Fruit fly (Drosophila melanogaster) whole organism, embryonic: Measurements from ENCODE around the gene scaf6.

Source experiments
- Blimp-1 ChIP-seq: fragments of 200-800 bp; sonication (Bioruptor generic); optimal IDR thresholded peaks from 3 replicates; lab custom pipeline; 2018; ENCODE audit warnings: missing biosample characterization, missing genetic modification characterization, mild to moderate bottlenecking, moderate library complexity, missing genetic modification reagents
- CG10321 ChIP-seq: fragments of 200-800 bp; sonication (Bioruptor generic); IDR thresholded peaks from 2 replicates; pipeline ENCODE4 v1.3.6; 2022; ENCODE audit warnings: missing biosample characterization, missing genetic modification characterization
- CG10979 ChIP-seq: fragments of 200-800 bp; sonication (Bioruptor generic); optimal IDR thresholded peaks from 2 replicates; lab custom pipeline; 2018; ENCODE audit warnings: missing biosample characterization, mild to moderate bottlenecking, missing genetic modification characterization, moderate library complexity
- CG12769 ChIP-seq: fragments of 200-800 bp; sonication (Bioruptor generic); optimal IDR thresholded peaks from 2 replicates; lab custom pipeline; 2019; ENCODE audit warnings: missing biosample characterization, mild to moderate bottlenecking, missing genetic modification characterization, moderate library complexity
- CG15073 ChIP-seq: fragments of 200-800 bp; sonication (Bioruptor generic); optimal IDR thresholded peaks from 2 replicates; lab custom pipeline; 2016; ENCODE audit warnings: missing biosample characterization, missing genetic modification characterization
- CG16779 ChIP-seq: fragments of 200-800 bp; sonication (Bioruptor generic); IDR thresholded peaks from 2 replicates; pipeline ENCODE4 v1.3.6; 2022; ENCODE audit warnings: missing biosample characterization, missing genetic modification characterization
- CG17802 ChIP-seq: fragments of 200-800 bp; sonication (Bioruptor generic); optimal IDR thresholded peaks from 2 replicates; lab custom pipeline; 2018; ENCODE audit warnings: missing biosample characterization, mild to moderate bottlenecking, missing genetic modification characterization, moderate library complexity
- CG18011 ChIP-seq: fragments of 200-800 bp; sonication (Bioruptor generic); optimal IDR thresholded peaks from 2 replicates; lab custom pipeline; 2017; ENCODE audit warnings: missing biosample characterization, missing genetic modification characterization, mild to moderate bottlenecking, moderate library complexity, missing genotype
- CG2202 ChIP-seq: fragments of 200-800 bp; sonication (Bioruptor generic); optimal IDR thresholded peaks from 2 replicates; lab custom pipeline; 2018; ENCODE audit warnings: missing biosample characterization, mild to moderate bottlenecking, missing genetic modification characterization
- CG2875 ChIP-seq: fragments of 200-800 bp; sonication (Bioruptor generic); optimal IDR thresholded peaks from 2 replicates; lab custom pipeline; 2017; ENCODE audit warnings: missing biosample characterization, mild to moderate bottlenecking, missing genetic modification characterization, missing genetic modification reagents
- CG31224 ChIP-seq: fragments of 200-800 bp; sonication (Bioruptor generic); IDR thresholded peaks from 2 replicates; pipeline ENCODE4 v1.3.6; 2022; ENCODE audit warnings: missing biosample characterization, missing genetic modification characterization
- CG33557 ChIP-seq: fragments of 200-800 bp; sonication (Bioruptor generic); optimal IDR thresholded peaks from 2 replicates; lab custom pipeline; 2019; ENCODE audit warnings: missing biosample characterization, mild to moderate bottlenecking, missing genetic modification characterization, moderate library complexity
- CG3407 ChIP-seq: fragments of 200-800 bp; sonication (Bioruptor generic); optimal IDR thresholded peaks from 2 replicates; lab custom pipeline; 2018; ENCODE audit warnings: missing biosample characterization, mild to moderate bottlenecking, missing genetic modification characterization
- CG3838 ChIP-seq: fragments of 200-800 bp; sonication (Bioruptor generic); optimal IDR thresholded peaks from 3 replicates; lab custom pipeline; 2016; ENCODE audit warnings: missing biosample characterization, missing genetic modification characterization
- CG43689 ChIP-seq: fragments of 200-800 bp; sonication (Bioruptor generic); IDR thresholded peaks from 2 replicates; pipeline ENCODE4 v1.3.6; 2022; ENCODE audit warnings: missing biosample characterization, missing genetic modification characterization
- CG4730 ChIP-seq: fragments of 200-800 bp; sonication (Bioruptor generic); IDR thresholded peaks from 2 replicates; pipeline ENCODE4 v1.3.6; 2022; ENCODE audit warnings: missing biosample characterization, missing genetic modification characterization
- CG5245 ChIP-seq: fragments of 200-800 bp; sonication (Bioruptor generic); optimal IDR thresholded peaks from 3 replicates; lab custom pipeline; 2016; ENCODE audit warnings: missing biosample characterization, missing genetic modification characterization
- CG6683 ChIP-seq: fragments of 200-800 bp; sonication (Bioruptor generic); optimal IDR thresholded peaks from 2 replicates; lab custom pipeline; 2017; ENCODE audit warnings: missing biosample characterization, mild to moderate bottlenecking, missing genetic modification characterization, missing genetic modification reagents
- CG6765 ChIP-seq: fragments of 200-800 bp; sonication (Bioruptor generic); optimal IDR thresholded peaks from 3 replicates; lab custom pipeline; 2017; ENCODE audit warnings: missing biosample characterization, mild to moderate bottlenecking, missing genetic modification characterization
- CG6813 ChIP-seq: fragments of 200-800 bp; sonication (Bioruptor generic); optimal IDR thresholded peaks from 2 replicates; lab custom pipeline; 2017; ENCODE audit warnings: missing biosample characterization, missing genetic modification characterization, mild to moderate bottlenecking, moderate library complexity, missing genetic modification reagents
- CoRest ChIP-seq: fragments of 200-800 bp; sonication (Bioruptor generic); optimal IDR thresholded peaks from 3 replicates; lab custom pipeline; 2018; ENCODE audit warnings: missing biosample characterization, mild to moderate bottlenecking, missing genetic modification characterization, moderate library complexity
- Dp ChIP-seq: fragments of 200-800 bp; sonication (Bioruptor generic); optimal IDR thresholded peaks from 2 replicates; lab custom pipeline; 2018; ENCODE audit warnings: missing biosample characterization, mild to moderate bottlenecking, missing genetic modification characterization, moderate library complexity
- Hand ChIP-seq: fragments of 200-800 bp; sonication (Bioruptor generic); optimal IDR thresholded peaks from 2 replicates; lab custom pipeline; 2017; ENCODE audit warnings: mild to moderate bottlenecking, missing biosample characterization, missing genetic modification reagents, missing genetic modification characterization
- Hmx ChIP-seq: fragments of 200-800 bp; sonication (Bioruptor generic); optimal IDR thresholded peaks from 2 replicates; lab custom pipeline; 2016; ENCODE audit warnings: missing biosample characterization, missing genetic modification characterization
- Jarid2 ChIP-seq: fragments of 200-800 bp; sonication (Bioruptor generic); optimal IDR thresholded peaks from 3 replicates; lab custom pipeline; 2017; ENCODE audit warnings: mild to moderate bottlenecking, missing biosample characterization, missing genetic modification reagents, missing genetic modification characterization
- Meics ChIP-seq: fragments of 200-800 bp; sonication (Bioruptor generic); optimal IDR thresholded peaks from 2 replicates; lab custom pipeline; 2017; ENCODE audit warnings: missing biosample characterization, mild to moderate bottlenecking, missing genetic modification characterization
- Myb ChIP-seq: fragments of 200-800 bp; sonication (Bioruptor generic); optimal IDR thresholded peaks from 2 replicates; lab custom pipeline; 2016; ENCODE audit warnings: missing biosample characterization, missing genetic modification characterization
- NfI ChIP-seq: fragments of 200-800 bp; sonication (Bioruptor generic); optimal IDR thresholded peaks from 3 replicates; lab custom pipeline; 2018; ENCODE audit warnings: missing biosample characterization, mild to moderate bottlenecking, missing genetic modification characterization, moderate library complexity
- Sox102F ChIP-seq: fragments of 200-800 bp; sonication (Bioruptor generic); optimal IDR thresholded peaks from 2 replicates; lab custom pipeline; 2018; ENCODE audit warnings: missing biosample characterization, mild to moderate bottlenecking, missing genetic modification characterization, moderate library complexity
- aop ChIP-seq: fragments of 200-800 bp; sonication (Bioruptor generic); IDR thresholded peaks from 2 replicates; pipeline ENCODE4 v1.3.6; 2022; ENCODE audit warnings: missing biosample characterization, missing genetic modification characterization
- bsh ChIP-seq, 2 experiments: fragments of 200-800 bp; sonication (Bioruptor generic); optimal IDR thresholded peaks; 2 replicates each; lab custom pipeline; 2017 to 2018; ENCODE audit warnings: mild to moderate bottlenecking in 2 of 2, missing biosample characterization in 2 of 2, missing genetic modification characterization in 2 of 2, moderate library complexity in 1 of 2
- chif ChIP-seq, 2 experiments: fragments of 200-800 bp; sonication (Bioruptor generic); optimal IDR thresholded peaks; 3 replicates each; lab custom pipeline; 2016; ENCODE audit warnings: missing biosample characterization in 2 of 2, missing genetic modification characterization in 2 of 2
- chinmo ChIP-seq: fragments of 200-800 bp; sonication (Bioruptor generic); IDR thresholded peaks from 4 replicates; pipeline ENCODE4 v1.3.6; 2022; ENCODE audit warnings: missing biosample characterization, missing genetic modification characterization; ENCODE audit not compliant: partially characterized antibody
- croc ChIP-seq: fragments of 200-800 bp; sonication (Bioruptor generic); conservative IDR thresholded peaks from 3 replicates; pipeline ENCODE4 v1.3.6; 2022; ENCODE audit warnings: missing biosample characterization, missing genetic modification characterization
- eyg ChIP-seq: fragments of 200-800 bp; sonication (Bioruptor generic); optimal IDR thresholded peaks from 3 replicates; lab custom pipeline; 2016; ENCODE audit warnings: missing biosample characterization, missing genetic modification characterization
- gfzf ChIP-seq: fragments of 200-800 bp; sonication (Bioruptor generic); optimal IDR thresholded peaks from 2 replicates; lab custom pipeline; 2016; ENCODE audit warnings: missing biosample characterization, mild to moderate bottlenecking, missing genetic modification characterization, moderate library complexity
- jumu ChIP-seq: fragments of 200-800 bp; sonication (Bioruptor generic); optimal IDR thresholded peaks from 3 replicates; lab custom pipeline; 2016; ENCODE audit warnings: missing biosample characterization, missing genetic modification characterization
- kah ChIP-seq: fragments of 200-800 bp; sonication (Bioruptor generic); optimal IDR thresholded peaks from 2 replicates; lab custom pipeline; 2018; ENCODE audit warnings: missing biosample characterization, mild to moderate bottlenecking, missing genetic modification characterization
- nmo ChIP-seq: fragments of 200-800 bp; sonication (Bioruptor generic); optimal IDR thresholded peaks from 2 replicates; lab custom pipeline; 2018; ENCODE audit warnings: missing biosample characterization, mild to moderate bottlenecking, missing genetic modification characterization, moderate library complexity
- pan ChIP-seq, 4 experiments: fragments of >200 bp in 3 of 4; fragments of 200-800 bp in 1 of 4; sonication (Bioruptor generic) in 1 of 4; optimal IDR thresholded peaks in 3 of 4; IDR thresholded peaks in 1 of 4; 2 replicates each; pipeline versions ENCODE4 v1.3.6 to Lab custom; 2017 to 2022; ENCODE audit warnings: missing biosample characterization in 2 of 4, missing genetic modification characterization in 2 of 4, mixed read lengths in 1 of 4
- prd ChIP-seq, 3 experiments: fragments of >200 bp in 2 of 3; fragments of 200-800 bp in 1 of 3; sonication (Bioruptor generic) in 1 of 3; optimal IDR thresholded peaks in 2 of 3; IDR thresholded peaks in 1 of 3; 2 replicates in 2 of 3; 3 replicates in 1 of 3; pipeline versions ENCODE4 v1.3.6 to Lab custom; 2017 to 2022; ENCODE audit warnings: missing biosample characterization in 1 of 3, missing genetic modification characterization in 1 of 3
- psq ChIP-seq: fragments of 200-800 bp; sonication (Bioruptor generic); optimal IDR thresholded peaks from 2 replicates; lab custom pipeline; 2017; ENCODE audit warnings: missing biosample characterization, missing genetic modification characterization
- salm ChIP-seq: fragments of 200-800 bp; sonication (Bioruptor generic); optimal IDR thresholded peaks from 2 replicates; lab custom pipeline; 2018; ENCODE audit warnings: missing biosample characterization, mild to moderate bottlenecking, missing genetic modification characterization
- sc ChIP-seq, 3 experiments: fragments of >200 bp in 2 of 3; fragments of 200-800 bp in 1 of 3; sonication (Bioruptor generic) in 1 of 3; optimal IDR thresholded peaks; 2 replicates in 2 of 3; 3 replicates in 1 of 3; lab custom pipeline; 2017; ENCODE audit warnings: mild to moderate bottlenecking in 1 of 3, missing biosample characterization in 1 of 3, missing genetic modification characterization in 1 of 3, missing genetic modification reagents in 1 of 3
- scrt ChIP-seq: fragments of 200-800 bp; sonication (Bioruptor generic); optimal IDR thresholded peaks from 2 replicates; lab custom pipeline; 2018; ENCODE audit warnings: missing biosample characterization, mild to moderate bottlenecking, missing genetic modification characterization, moderate library complexity
- sim ChIP-seq: fragments of 200-800 bp; sonication (Bioruptor generic); IDR thresholded peaks from 2 replicates; pipeline ENCODE4 v1.3.6; 2022; ENCODE audit warnings: missing biosample characterization, missing genetic modification characterization
- sna ChIP-seq: fragments of 200-800 bp; sonication (Bioruptor generic); IDR thresholded peaks from 2 replicates; pipeline ENCODE4 v1.3.6; 2022; ENCODE audit warnings: missing biosample characterization, missing genetic modification characterization; ENCODE audit not compliant: partially characterized antibody
- ttk ChIP-seq: fragments of 200-800 bp; sonication (Bioruptor generic); IDR thresholded peaks from 2 replicates; pipeline ENCODE4 v2.1.2; 2022; ENCODE audit warnings: missing biosample characterization, missing genetic modification characterization

scaf6 gene

dm6 chr3L:17033309-17033708, 9.1 kb downstream of the scaf6 start (continued):
- TF ChIP-seq gfzf (GFP tag; lab: Kevin White, UChicago) = no peak
- TF ChIP-seq CG3407 (GFP tag; lab: Kevin White, UChicago) = no peak
- no peak for TF ChIP-seq aop (GFP tag; lab: Robert Waterston, UW)
- TF ChIP-seq Dp (GFP tag; lab: Kevin White, UChicago) = no peak
- TF ChIP-seq kah (GFP tag; lab: Kevin White, UChicago) = no peak
- no peak for TF ChIP-seq Jarid2 (GFP tag; lab: Kevin White, UChicago)
- TF ChIP-seq CG5245 (GFP tag; lab: Kevin White, UChicago) = no peak
- no peak for TF ChIP-seq prd (optimal IDR thresholded peaks at IDR 0.05; lab: Kevin White, UChicago)
- TF ChIP-seq prd (GFP tag; IDR thresholded peaks at IDR 0.05; lab: Robert Waterston, UW) = no peak
- no peak for TF ChIP-seq scrt (GFP tag; lab: Kevin White, UChicago)
- TF ChIP-seq CG17802 = no peak
- no peak for TF ChIP-seq Myb (GFP tag; lab: Kevin White, UChicago)
- TF ChIP-seq CG4730 (GFP tag; lab: Robert Waterston, UW) = no peak
- no peak for TF ChIP-seq chif (GFP tag; optimal IDR thresholded peaks at IDR 0.05; lab: Kevin White, UChicago)
- TF ChIP-seq psq = no peak
- no peak for TF ChIP-seq CG6683 (GFP tag; lab: Kevin White, UChicago)
- TF ChIP-seq CG43689 (GFP tag; lab: Robert Waterston, UW) = no peak
- no peak for TF ChIP-seq Sox102F (GFP tag; lab: Kevin White, UChicago)
- no peak for TF ChIP-seq ttk (GFP tag; lab: Robert Waterston, UW)
- TF ChIP-seq pan (optimal IDR thresholded peaks at IDR 0.05; lab: Kevin White, UChicago) = no peak
- no peak for TF ChIP-seq pan (GFP tag; optimal IDR thresholded peaks at IDR 0.05 in 1 of 2, IDR thresholded peaks at IDR 0.05 in 1 of 2)
- TF ChIP-seq CG6765 (GFP tag; lab: Kevin White, UChicago) = no peak
- no peak for TF ChIP-seq Meics (GFP tag; lab: Kevin White, UChicago)
- no peak for TF ChIP-seq chinmo (GFP tag; lab: Robert Waterston, UW)
- no peak for TF ChIP-seq jumu (GFP tag; lab: Kevin White, UChicago)
- TF ChIP-seq CoRest = no peak
- peak; percentile 100 for TF ChIP-seq Blimp-1 (GFP tag; lab: Kevin White, UChicago)
- peak; percentile 18 for TF ChIP-seq CG10979 (tag; lab: Kevin White, UChicago)
- peak; percentile 3 for TF ChIP-seq nmo (GFP tag; lab: Kevin White, UChicago)
- no peak for TF ChIP-seq croc (GFP tag; lab: Robert Waterston, UW)
- no peak for TF ChIP-seq eyg (GFP tag; lab: Kevin White, UChicago)
- TF ChIP-seq sc (optimal IDR thresholded peaks at IDR 0.05; lab: Kevin White, UChicago) = no peak
- peak; percentile 33 for TF ChIP-seq sc (GFP tag; optimal IDR thresholded peaks at IDR 0.05; lab: Kevin White, UChicago)
- TF ChIP-seq NfI = no peak
- TF ChIP-seq sim (GFP tag; lab: Robert Waterston, UW) = peak; percentile 41; the same call in 1 of the 2 replicates
- TF ChIP-seq CG31224 (GFP tag; lab: Robert Waterston, UW) = no peak
- TF ChIP-seq CG18011 = no peak
- TF ChIP-seq salm (tag; lab: Kevin White, UChicago) = no peak
- no peak for TF ChIP-seq sna
- TF ChIP-seq CG16779 (GFP tag; lab: Robert Waterston, UW) = no peak
- TF ChIP-seq CG33557 (GFP tag; lab: Kevin White, UChicago) = peak; percentile 86
- TF ChIP-seq Hmx (GFP tag; lab: Kevin White, UChicago) = no peak
- peak; percentile 1 for TF ChIP-seq CG2875 (GFP tag; lab: Kevin White, UChicago)
- TF ChIP-seq CG12769 = no peak
- TF ChIP-seq CG3838 (GFP tag; lab: Kevin White, UChicago) = no peak
- peak; percentile 41 for TF ChIP-seq CG2202 (tag; lab: Kevin White, UChicago)
- TF ChIP-seq CG6813 = no peak
- no peak for TF ChIP-seq CG15073 (GFP tag; lab: Kevin White, UChicago)
- TF ChIP-seq bsh (GFP tag; optimal IDR thresholded peaks at IDR 0.05; lab: Kevin White, UChicago) = peak in 1 of 2 experiments; percentile 69
- no peak for TF ChIP-seq Hand (GFP tag; lab: Kevin White, UChicago)
- TF ChIP-seq CG10321 (GFP tag; lab: Robert Waterston, UW) = no peak
